Fruit fly (Drosophila melanogaster) whole organism, prepupa: ENCODE results near the gene glu.

Source experiments
- CG10631 ChIP-seq: fragments of 200-800 bp; sonication (Bioruptor generic); optimal IDR thresholded peaks from 2 replicates; lab custom pipeline; 2016; ENCODE audit warnings: missing biosample characterization, missing genetic modification characterization
- CG10669 ChIP-seq: fragments of 200-800 bp; sonication (Bioruptor generic); optimal IDR thresholded peaks from 3 replicates; lab custom pipeline; 2018; ENCODE audit warnings: missing biosample characterization, mild to moderate bottlenecking, missing genetic modification characterization, moderate library complexity
- CG15336 ChIP-seq: fragments of 200-800 bp; sonication (Bioruptor generic); IDR thresholded peaks from 2 replicates; pipeline ENCODE4 v1.3.6; 2022; ENCODE audit warnings: missing biosample characterization, missing genetic modification characterization
- CG1621 ChIP-seq: fragments of 200-800 bp; sonication (Bioruptor generic); optimal IDR thresholded peaks from 3 replicates; lab custom pipeline; 2018; ENCODE audit warnings: missing biosample characterization, mild to moderate bottlenecking, missing genetic modification characterization
- CG3032 ChIP-seq: fragments of 200-800 bp; optimal IDR thresholded peaks from 2 replicates; lab custom pipeline; 2019; ENCODE audit warnings: missing biosample characterization, mild to moderate bottlenecking, missing genetic modification characterization, moderate library complexity
- CG31627 ChIP-seq: fragments of 200-800 bp; sonication (Bioruptor generic); optimal IDR thresholded peaks from 3 replicates; lab custom pipeline; 2016; ENCODE audit warnings: missing biosample characterization, missing genetic modification characterization
- CG6276 ChIP-seq: fragments of 200-800 bp; sonication (Bioruptor generic); optimal IDR thresholded peaks from 2 replicates; lab custom pipeline; 2017; ENCODE audit warnings: missing biosample characterization, mild to moderate bottlenecking, missing genetic modification characterization
- CG6792 ChIP-seq: fragments of 200-800 bp; sonication (Bioruptor generic); optimal IDR thresholded peaks from 3 replicates; lab custom pipeline; 2016; ENCODE audit warnings: missing biosample characterization, missing genetic modification characterization
- CG6854 ChIP-seq: fragments of 200-800 bp; sonication (Bioruptor generic); optimal IDR thresholded peaks from 2 replicates; lab custom pipeline; 2017; ENCODE audit warnings: missing biosample characterization, mild to moderate bottlenecking, missing genetic modification characterization
- CG8319 ChIP-seq: fragments of 200-800 bp; sonication (Bioruptor generic); optimal IDR thresholded peaks from 3 replicates; lab custom pipeline; 2016; ENCODE audit warnings: missing biosample characterization, missing genetic modification characterization
- CG8632 ChIP-seq: fragments of 200-800 bp; sonication (Bioruptor generic); optimal IDR thresholded peaks from 3 replicates; lab custom pipeline; 2016; ENCODE audit warnings: missing biosample characterization, missing genetic modification characterization
- CG9139 ChIP-seq: fragments of 200-800 bp; sonication (Bioruptor generic); optimal IDR thresholded peaks from 3 replicates; lab custom pipeline; 2017; ENCODE audit warnings: missing biosample characterization, mild to moderate bottlenecking, missing genetic modification characterization
- Eip75B ChIP-seq: fragments of 200-800 bp; sonication (Bioruptor generic); optimal IDR thresholded peaks from 3 replicates; lab custom pipeline; 2016; ENCODE audit warnings: missing biosample characterization, missing genetic modification characterization
- Ets96B ChIP-seq: fragments of 200-800 bp; optimal IDR thresholded peaks from 2 replicates; lab custom pipeline; 2019; ENCODE audit warnings: missing biosample characterization, mild to moderate bottlenecking, missing genetic modification characterization, moderate library complexity
- Gug ChIP-seq: fragments of 200-800 bp; sonication (Bioruptor generic); IDR thresholded peaks from 2 replicates; pipeline ENCODE4 v1.3.6; 2022; ENCODE audit warnings: missing biosample characterization, missing genetic modification characterization
- Hr4 ChIP-seq: fragments of 200-800 bp; sonication (Bioruptor generic); optimal IDR thresholded peaks from 3 replicates; lab custom pipeline; 2016; ENCODE audit warnings: missing biosample characterization, missing genetic modification characterization
- Lpt ChIP-seq: fragments of 200-800 bp; sonication (Bioruptor generic); optimal IDR thresholded peaks from 3 replicates; lab custom pipeline; 2016; ENCODE audit warnings: missing biosample characterization, missing genetic modification characterization
- OdsH ChIP-seq: fragments of 200-800 bp; sonication (Bioruptor generic); optimal IDR thresholded peaks from 3 replicates; lab custom pipeline; 2016; ENCODE audit warnings: missing biosample characterization, missing genetic modification characterization
- Smox ChIP-seq: fragments of 200-800 bp; sonication (Bioruptor generic); optimal IDR thresholded peaks from 3 replicates; lab custom pipeline; 2016; ENCODE audit warnings: missing biosample characterization, missing genetic modification characterization
- Sox14 ChIP-seq: fragments of 200-800 bp; sonication (Bioruptor generic); optimal IDR thresholded peaks from 3 replicates; lab custom pipeline; 2016; ENCODE audit warnings: missing biosample characterization, missing genetic modification characterization
- achi ChIP-seq: fragments of 200-800 bp; sonication (Bioruptor generic); optimal IDR thresholded peaks from 3 replicates; lab custom pipeline; 2016; ENCODE audit warnings: missing biosample characterization, missing genetic modification characterization
- acj6 ChIP-seq: fragments of 200-800 bp; sonication (Bioruptor generic); optimal IDR thresholded peaks from 3 replicates; lab custom pipeline; 2016; ENCODE audit warnings: missing biosample characterization, missing genetic modification characterization
- cyc ChIP-seq: fragments of 200-800 bp; sonication (Bioruptor generic); optimal IDR thresholded peaks from 3 replicates; lab custom pipeline; 2016; ENCODE audit warnings: missing biosample characterization, missing genetic modification characterization
- dac ChIP-seq: fragments of 200-800 bp; sonication (Bioruptor generic); optimal IDR thresholded peaks from 2 replicates; lab custom pipeline; 2017; ENCODE audit warnings: missing biosample characterization, mild to moderate bottlenecking, missing genetic modification characterization
- eg ChIP-seq: fragments of 200-800 bp; sonication (Bioruptor generic); IDR thresholded peaks from 3 replicates; pipeline ENCODE4 v1.3.6; 2022; ENCODE audit warnings: missing biosample characterization, missing genetic modification characterization
- esn ChIP-seq: fragments of 200-800 bp; sonication (Bioruptor generic); optimal IDR thresholded peaks from 2 replicates; lab custom pipeline; 2016; ENCODE audit warnings: missing biosample characterization, mild to moderate bottlenecking, missing genetic modification characterization, moderate library complexity
- fkh ChIP-seq: fragments of 200-800 bp; sonication (Bioruptor generic); optimal IDR thresholded peaks from 3 replicates; lab custom pipeline; 2017; ENCODE audit warnings: missing biosample characterization, mild to moderate bottlenecking, missing genetic modification characterization, moderate library complexity
- lz ChIP-seq: fragments of 200-800 bp; sonication (Bioruptor generic); optimal IDR thresholded peaks from 3 replicates; lab custom pipeline; 2016; ENCODE audit warnings: missing biosample characterization, missing genetic modification characterization
- net ChIP-seq: fragments of 200-800 bp; sonication (Bioruptor generic); optimal IDR thresholded peaks from 3 replicates; lab custom pipeline; 2016; ENCODE audit warnings: missing biosample characterization, missing genetic modification characterization
- pdm3 ChIP-seq: fragments of 200-800 bp; sonication (Bioruptor generic); optimal IDR thresholded peaks from 3 replicates; lab custom pipeline; 2016; ENCODE audit warnings: missing biosample characterization, missing genetic modification characterization
- salr ChIP-seq, 2 experiments: fragments of 200-800 bp; sonication (Bioruptor generic); optimal IDR thresholded peaks; 3 replicates each; lab custom pipeline; 2016 to 2018; ENCODE audit warnings: missing biosample characterization in 2 of 2, missing genetic modification characterization in 2 of 2, mild to moderate bottlenecking in 1 of 2
- ss ChIP-seq, 2 experiments: fragments of 200-800 bp; sonication (Bioruptor generic); optimal IDR thresholded peaks; 2 replicates in 1 of 2; 3 replicates in 1 of 2; lab custom pipeline; 2017 to 2018; ENCODE audit warnings: mild to moderate bottlenecking in 2 of 2, missing biosample characterization in 2 of 2, missing genetic modification characterization in 2 of 2, moderate library complexity in 1 of 2

The glu gene

dm6 chr2L:16752340-16752739 is 14.2 kb upstream of the glu start:
- TF ChIP-seq CG6792 (GFP tag; lab: Kevin White, UChicago) (no peak), Hr4 (GFP tag; lab: Kevin White, UChicago) (no peak), ss (GFP tag; optimal IDR thresholded peaks at IDR 0.05; lab: Kevin White, UChicago) (no peak), Lpt (GFP tag; lab: Kevin White, UChicago) (no peak), eg (GFP tag; lab: Robert Waterston, UW) (no peak), dac (GFP tag; lab: Kevin White, UChicago) (no peak), Eip75B (GFP tag; lab: Kevin White, UChicago) (no peak), Gug (GFP tag; lab: Robert Waterston, UW) (no peak), cyc (GFP tag; lab: Kevin White, UChicago) (no peak), achi (GFP tag; lab: Kevin White, UChicago) (no peak)

- TF ChIP-seq OdsH (GFP tag; lab: Kevin White, UChicago) (no peak), lz (GFP tag; lab: Kevin White, UChicago) (no peak), CG6854 (GFP tag; lab: Kevin White, UChicago) (no peak), Lpt (GFP tag; lab: Kevin White, UChicago) (no peak), pdm3 (no peak), CG3032 (tag; lab: Kevin White, UChicago) (no peak), Gug (GFP tag; lab: Robert Waterston, UW) (no peak), fkh (GFP tag; lab: Kevin White, UChicago) (no peak), Hr4 (GFP tag; lab: Kevin White, UChicago) (no peak), Sox14 (GFP tag; lab: Kevin White, UChicago) (no peak), CG8319 (GFP tag; lab: Kevin White, UChicago) (no peak), CG6276 (GFP tag; lab: Kevin White, UChicago) (no peak), Eip75B (GFP tag; lab: Kevin White, UChicago) (no peak), CG15336 (GFP tag; lab: Robert Waterston, UW) (no peak), CG8632 (GFP tag; lab: Kevin White, UChicago) (no peak), net (GFP tag; lab: Kevin White, UChicago) (no peak), CG10631 (GFP tag; lab: Kevin White, UChicago) (no peak), salr (GFP tag; optimal IDR thresholded peaks at IDR 0.05; lab: Kevin White, UChicago) (no peak), Smox (GFP tag; lab: Kevin White, UChicago) (no peak)
Measured at dm6 chr2L:16747145-16747544, 9.0 kb upstream of the glu start.

- TF ChIP-seq lz (GFP tag; lab: Kevin White, UChicago) (peak; percentile 35), esn (peak; percentile 7), CG10669 (no peak), CG6276 (GFP tag; lab: Kevin White, UChicago) (no peak), CG8632 (GFP tag; lab: Kevin White, UChicago) (no peak), CG31627 (GFP tag; lab: Kevin White, UChicago) (peak; percentile 30)
- TF ChIP-seq, all 60 proteins: peak for 3
Measured at dm6 chr2L:16743055-16743805, 5.0 kb upstream of the glu start, which contains the start of the genes LSm7 and BuGZ. LSm7 (minus strand) TSS chr2L:16743100. BuGZ (plus strand) TSS chr2L:16743405.

dm6 chr2L:16732338-16732892 is 5.8 kb downstream of the glu start, which contains the start of gene Nubp1:
Nubp1 (plus strand) TSS chr2L:16732550.
- TF ChIP-seq CG10631 (GFP tag; lab: Kevin White, UChicago), result no peak
- TF ChIP-seq acj6 (GFP tag; lab: Kevin White, UChicago), result no peak
- no peak for TF ChIP-seq CG9139
- TF ChIP-seq Ets96B (tag; lab: Kevin White, UChicago), result no peak
- no peak for TF ChIP-seq CG1621 (tag; lab: Kevin White, UChicago)
- no peak for TF ChIP-seq achi (GFP tag; lab: Kevin White, UChicago)
